Fruit fly (Drosophila melanogaster) Kc167 (cell line): ENCODE results near the gene Noc2.

Source experiments
- Myc ChIP-seq: fragments of >200 bp; optimal IDR thresholded peaks from 2 replicates; lab custom pipeline; 2017; ENCODE audit warnings: missing external identifiers
- h ChIP-seq: fragments of >200 bp; optimal IDR thresholded peaks from 3 replicates; lab custom pipeline; 2018; ENCODE audit warnings: missing external identifiers
- psq ChIP-seq: fragments of >200 bp; optimal IDR thresholded peaks from 2 replicates; lab custom pipeline; 2017; ENCODE audit warnings: missing external identifiers
- ttk ChIP-seq: sonication (Bioruptor generic); optimal IDR thresholded peaks from 2 replicates; lab custom pipeline; 2017; ENCODE audit warnings: missing external identifiers

dm6 chr2L:21196511-21196910, 33.1 kb downstream of the Noc2 start:
- TF ChIP-seq psq (lab: Kevin White, UChicago) (no peak), ttk (lab: Kevin White, UChicago) (no peak), h (lab: Kevin White, UChicago) (no peak), Myc (lab: Kevin White, UChicago) (no peak)
